Fruit fly (Drosophila melanogaster) whole organism, prepupa: Measurements from ENCODE around the gene Hsp110.

Experiments used
- Blimp-1 ChIP-seq: fragments of 200-800 bp; sonication (Bioruptor generic); optimal IDR thresholded peaks from 3 replicates; lab custom pipeline; 2017; ENCODE audit warnings: missing biosample characterization, missing genetic modification characterization, mild to moderate bottlenecking, moderate library complexity, missing genetic modification reagents
- CG10631 ChIP-seq: fragments of 200-800 bp; sonication (Bioruptor generic); optimal IDR thresholded peaks from 2 replicates; lab custom pipeline; 2016; ENCODE audit warnings: missing biosample characterization, missing genetic modification characterization
- CG11294 ChIP-seq: fragments of 200-800 bp; sonication (Bioruptor generic); IDR thresholded peaks from 2 replicates; pipeline ENCODE4 v1.3.6; 2022; ENCODE audit warnings: missing biosample characterization, missing genetic modification characterization
- CG15336 ChIP-seq: fragments of 200-800 bp; sonication (Bioruptor generic); IDR thresholded peaks from 2 replicates; pipeline ENCODE4 v1.3.6; 2022; ENCODE audit warnings: missing biosample characterization, missing genetic modification characterization
- CG31627 ChIP-seq: fragments of 200-800 bp; sonication (Bioruptor generic); optimal IDR thresholded peaks from 3 replicates; lab custom pipeline; 2016; ENCODE audit warnings: missing biosample characterization, missing genetic modification characterization
- CG3919 ChIP-seq: fragments of 200-800 bp; sonication (Bioruptor generic); optimal IDR thresholded peaks from 3 replicates; lab custom pipeline; 2016; ENCODE audit warnings: missing biosample characterization, missing genetic modification characterization
- CG4318 ChIP-seq: fragments of 200-800 bp; sonication (Bioruptor generic); optimal IDR thresholded peaks from 3 replicates; lab custom pipeline; 2017; ENCODE audit warnings: missing biosample characterization, mild to moderate bottlenecking, missing genetic modification characterization
- CG6163 ChIP-seq: fragments of 200-800 bp; sonication (Bioruptor generic); IDR thresholded peaks from 3 replicates; pipeline ENCODE4 v1.3.6; 2022; ENCODE audit warnings: missing biosample characterization, missing genetic modification characterization
- CG6276 ChIP-seq: fragments of 200-800 bp; sonication (Bioruptor generic); optimal IDR thresholded peaks from 2 replicates; lab custom pipeline; 2017; ENCODE audit warnings: missing biosample characterization, mild to moderate bottlenecking, missing genetic modification characterization
- CG6854 ChIP-seq: fragments of 200-800 bp; sonication (Bioruptor generic); optimal IDR thresholded peaks from 2 replicates; lab custom pipeline; 2017; ENCODE audit warnings: missing biosample characterization, mild to moderate bottlenecking, missing genetic modification characterization
- CG7368 ChIP-seq: fragments of 200-800 bp; sonication (Bioruptor generic); optimal IDR thresholded peaks from 3 replicates; lab custom pipeline; 2016; ENCODE audit warnings: missing biosample characterization, missing genetic modification characterization
- CG8119 ChIP-seq: fragments of 200-800 bp; sonication (Bioruptor generic); IDR thresholded peaks from 3 replicates; pipeline ENCODE4 v1.3.6; 2022; ENCODE audit warnings: missing biosample characterization, missing genetic modification characterization
- CG8319 ChIP-seq: fragments of 200-800 bp; sonication (Bioruptor generic); optimal IDR thresholded peaks from 3 replicates; lab custom pipeline; 2016; ENCODE audit warnings: missing biosample characterization, missing genetic modification characterization
- CG8632 ChIP-seq: fragments of 200-800 bp; sonication (Bioruptor generic); optimal IDR thresholded peaks from 3 replicates; lab custom pipeline; 2016; ENCODE audit warnings: missing biosample characterization, missing genetic modification characterization
- CG9139 ChIP-seq: fragments of 200-800 bp; sonication (Bioruptor generic); optimal IDR thresholded peaks from 3 replicates; lab custom pipeline; 2017; ENCODE audit warnings: missing biosample characterization, mild to moderate bottlenecking, missing genetic modification characterization
- Eip75B ChIP-seq: fragments of 200-800 bp; sonication (Bioruptor generic); optimal IDR thresholded peaks from 3 replicates; lab custom pipeline; 2016; ENCODE audit warnings: missing biosample characterization, missing genetic modification characterization
- Eip93F ChIP-seq: fragments of 200-800 bp; sonication (Bioruptor generic); optimal IDR thresholded peaks from 2 replicates; lab custom pipeline; 2016; ENCODE audit warnings: missing biosample characterization, mild to moderate bottlenecking, missing genetic modification characterization
- Ets21C ChIP-seq: fragments of 200-800 bp; sonication (Bioruptor generic); optimal IDR thresholded peaks from 3 replicates; lab custom pipeline; 2016; ENCODE audit warnings: missing biosample characterization, missing genetic modification characterization
- Gug ChIP-seq: fragments of 200-800 bp; sonication (Bioruptor generic); IDR thresholded peaks from 2 replicates; pipeline ENCODE4 v1.3.6; 2022; ENCODE audit warnings: missing biosample characterization, missing genetic modification characterization
- Hr38 ChIP-seq: sonication (Bioruptor generic); optimal IDR thresholded peaks from 2 replicates; lab custom pipeline; 2016; ENCODE audit warnings: missing biosample characterization, missing genetic modification characterization
- Hr39 ChIP-seq: fragments of 200-800 bp; sonication (Bioruptor generic); optimal IDR thresholded peaks from 2 replicates; lab custom pipeline; 2016; ENCODE audit warnings: missing biosample characterization, missing genetic modification characterization
- Lpt ChIP-seq: fragments of 200-800 bp; sonication (Bioruptor generic); optimal IDR thresholded peaks from 3 replicates; lab custom pipeline; 2016; ENCODE audit warnings: missing biosample characterization, missing genetic modification characterization
- Met ChIP-seq: fragments of 200-800 bp; sonication (Bioruptor generic); optimal IDR thresholded peaks from 3 replicates; lab custom pipeline; 2016; ENCODE audit warnings: missing biosample characterization, missing genetic modification characterization
- Sox14 ChIP-seq: fragments of 200-800 bp; sonication (Bioruptor generic); optimal IDR thresholded peaks from 3 replicates; lab custom pipeline; 2016; ENCODE audit warnings: missing biosample characterization, missing genetic modification characterization
- Sox15 ChIP-seq: fragments of 200-800 bp; sonication (Bioruptor generic); optimal IDR thresholded peaks from 3 replicates; lab custom pipeline; 2016; ENCODE audit warnings: missing biosample characterization, missing genetic modification characterization
- cyc ChIP-seq: fragments of 200-800 bp; sonication (Bioruptor generic); optimal IDR thresholded peaks from 3 replicates; lab custom pipeline; 2016; ENCODE audit warnings: missing biosample characterization, missing genetic modification characterization
- dac ChIP-seq: fragments of 200-800 bp; sonication (Bioruptor generic); optimal IDR thresholded peaks from 2 replicates; lab custom pipeline; 2017; ENCODE audit warnings: missing biosample characterization, mild to moderate bottlenecking, missing genetic modification characterization
- eg ChIP-seq: fragments of 200-800 bp; sonication (Bioruptor generic); IDR thresholded peaks from 3 replicates; pipeline ENCODE4 v1.3.6; 2022; ENCODE audit warnings: missing biosample characterization, missing genetic modification characterization
- esn ChIP-seq: fragments of 200-800 bp; sonication (Bioruptor generic); optimal IDR thresholded peaks from 2 replicates; lab custom pipeline; 2016; ENCODE audit warnings: missing biosample characterization, mild to moderate bottlenecking, missing genetic modification characterization, moderate library complexity
- fd85E ChIP-seq: fragments of 200-800 bp; sonication (Bioruptor generic); optimal IDR thresholded peaks from 3 replicates; lab custom pipeline; 2016; ENCODE audit warnings: missing biosample characterization, missing genetic modification characterization
- ss ChIP-seq, 2 experiments: fragments of 200-800 bp; sonication (Bioruptor generic); optimal IDR thresholded peaks; 2 replicates in 1 of 2; 3 replicates in 1 of 2; lab custom pipeline; 2017 to 2018; ENCODE audit warnings: mild to moderate bottlenecking in 2 of 2, missing biosample characterization in 2 of 2, missing genetic modification characterization in 2 of 2, moderate library complexity in 1 of 2
- svp ChIP-seq: fragments of 200-800 bp; sonication (Bioruptor generic); peaks from one replicate; lab custom pipeline; 2016; ENCODE audit warnings: missing biosample characterization, missing genetic modification characterization
- vri ChIP-seq: fragments of 200-800 bp; sonication (Bioruptor generic); optimal IDR thresholded peaks from 3 replicates; lab custom pipeline; 2016; ENCODE audit warnings: missing biosample characterization, mild to moderate bottlenecking, missing genetic modification characterization

Hsp110 gene

DNA sequence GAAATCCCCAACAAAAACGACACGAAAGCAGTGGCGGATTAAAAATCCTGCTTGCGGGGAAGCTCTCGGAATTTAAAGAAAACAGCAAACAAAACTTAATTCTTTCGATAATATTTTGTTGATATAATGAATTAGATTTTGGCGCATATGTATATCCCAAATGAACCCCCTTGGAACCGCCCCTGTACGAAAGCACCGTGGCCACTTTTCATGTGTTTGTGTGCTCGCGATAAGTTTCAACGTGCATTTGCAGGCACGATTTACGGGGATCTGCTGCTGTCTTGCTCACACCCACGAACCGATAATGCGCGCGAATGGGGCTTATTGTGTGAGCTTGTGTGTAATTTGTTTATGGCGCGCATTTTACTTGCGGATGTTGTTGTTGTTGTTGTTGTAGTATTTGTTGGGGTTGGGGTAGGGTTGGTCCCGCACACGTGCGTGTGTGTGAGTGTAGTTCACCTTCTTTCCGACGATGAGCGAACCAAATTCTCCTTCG lies 31.8 kb upstream of the Hsp110 start (continued):
- TF ChIP-seq CG8119 (GFP tag; lab: Robert Waterston, UW) (peak; percentile 99), Sox14 (GFP tag; lab: Kevin White, UChicago) (peak; percentile 99), dac (peak; percentile 99), Lpt (GFP tag; lab: Kevin White, UChicago) (peak; percentile 99), Ets21C (GFP tag; lab: Kevin White, UChicago) (peak; percentile 97), Hr38 (GFP tag; lab: Kevin White, UChicago) (peak; percentile 98), CG8319 (peak; percentile 98), cyc (peak; percentile 99), fd85E (GFP tag; lab: Kevin White, UChicago) (peak; percentile 92), CG6276 (peak; percentile 98), Blimp-1 (GFP tag; lab: Kevin White, UChicago) (peak; percentile 79), Sox15 (GFP tag; lab: Kevin White, UChicago) (peak; percentile 98), Eip93F (GFP tag; lab: Kevin White, UChicago) (peak; percentile 94), CG4318 (peak; percentile 98), Hr39 (GFP tag; lab: Kevin White, UChicago) (peak; percentile 99), Gug (GFP tag; lab: Robert Waterston, UW) (peak; percentile 97), CG6854 (GFP tag; lab: Kevin White, UChicago) (peak; percentile 92)

DNA sequence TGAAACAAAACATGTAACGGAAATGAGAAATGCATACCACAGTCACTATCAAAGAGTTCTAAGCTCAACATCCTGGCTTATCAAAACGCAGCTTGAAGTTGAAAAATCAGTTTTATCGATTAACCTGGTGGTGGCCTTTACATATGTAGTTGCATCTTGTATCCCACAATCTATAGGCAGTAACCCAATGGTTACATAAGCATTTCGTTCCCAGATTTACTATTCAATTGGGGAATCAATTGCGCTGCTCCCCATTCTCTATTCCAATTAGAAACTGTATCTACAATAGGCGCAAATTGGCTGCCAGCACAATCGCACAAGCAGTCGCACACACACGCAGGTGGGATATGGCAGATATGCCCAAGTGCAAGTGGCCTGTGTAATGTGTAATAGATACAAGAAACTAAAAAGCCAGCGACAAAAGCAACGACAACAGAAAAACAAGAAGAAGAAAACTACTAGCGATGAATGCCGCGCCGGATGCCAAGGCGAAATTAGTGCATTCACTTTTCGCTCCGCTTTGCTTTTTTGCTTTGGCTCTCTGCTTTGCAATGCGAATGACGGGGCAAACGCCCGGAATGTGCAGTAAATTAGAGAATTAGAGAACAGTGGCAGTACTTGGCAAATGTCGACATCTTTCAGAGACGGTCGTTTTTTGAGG lies 31.1 kb upstream of the Hsp110 start:
- peak; percentile 23; the same call in 1 of the 3 replicates for TF ChIP-seq CG6163
- TF ChIP-seq CG7368: no peak
- no peak for TF ChIP-seq esn (GFP tag; lab: Kevin White, UChicago)
- no peak for TF ChIP-seq CG31627 (GFP tag; lab: Kevin White, UChicago)
- no peak for TF ChIP-seq Sox14 (GFP tag; lab: Kevin White, UChicago)
- TF ChIP-seq CG6854 (GFP tag; lab: Kevin White, UChicago): no peak
- 0 out of 3 replicates have a peak, but pooled peaks have one; percentile 6 for TF ChIP-seq eg (GFP tag; lab: Robert Waterston, UW)

DNA sequence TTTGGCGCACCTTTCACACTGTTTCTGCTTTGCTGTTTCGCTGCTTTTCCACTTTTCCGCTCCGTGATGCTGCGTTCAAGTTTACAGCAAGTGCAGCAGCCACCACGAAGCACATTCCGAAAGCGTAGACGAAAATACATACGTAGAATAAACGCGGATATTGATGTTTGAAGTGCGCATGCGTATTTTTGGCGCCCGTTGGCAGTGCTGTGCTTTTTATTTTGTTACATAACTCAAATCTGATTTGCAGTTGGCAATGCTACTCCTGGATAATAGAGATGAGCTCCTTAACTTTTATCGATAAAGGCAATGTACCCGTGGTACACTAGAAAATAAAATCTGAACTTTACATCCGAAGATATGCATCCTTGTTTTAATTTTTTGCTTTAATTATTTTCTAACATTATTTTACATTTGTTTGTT lies 30.1 kb upstream of the Hsp110 start:
- TF ChIP-seq CG6163: peak; percentile 84
- peak; percentile 60; the same call in 2 of the 3 replicates for TF ChIP-seq CG8119 (GFP tag; lab: Robert Waterston, UW)
- peak; percentile 55; the same call in 2 of the 3 replicates for TF ChIP-seq eg (GFP tag; lab: Robert Waterston, UW)
- peak; percentile 100 for TF ChIP-seq vri (GFP tag; lab: Kevin White, UChicago)
- no peak for TF ChIP-seq Sox15 (GFP tag; lab: Kevin White, UChicago)
- TF ChIP-seq CG11294 (GFP tag; lab: Robert Waterston, UW): no peak
- peak; percentile 45 for TF ChIP-seq CG15336 (GFP tag; lab: Robert Waterston, UW)
- TF ChIP-seq CG8319: no peak
- no peak for TF ChIP-seq ss (GFP tag; optimal IDR thresholded peaks at IDR 0.05; lab: Kevin White, UChicago)
- no peak for TF ChIP-seq svp (GFP tag; lab: Kevin White, UChicago)
- TF ChIP-seq CG31627 (GFP tag; lab: Kevin White, UChicago): no peak

DNA sequence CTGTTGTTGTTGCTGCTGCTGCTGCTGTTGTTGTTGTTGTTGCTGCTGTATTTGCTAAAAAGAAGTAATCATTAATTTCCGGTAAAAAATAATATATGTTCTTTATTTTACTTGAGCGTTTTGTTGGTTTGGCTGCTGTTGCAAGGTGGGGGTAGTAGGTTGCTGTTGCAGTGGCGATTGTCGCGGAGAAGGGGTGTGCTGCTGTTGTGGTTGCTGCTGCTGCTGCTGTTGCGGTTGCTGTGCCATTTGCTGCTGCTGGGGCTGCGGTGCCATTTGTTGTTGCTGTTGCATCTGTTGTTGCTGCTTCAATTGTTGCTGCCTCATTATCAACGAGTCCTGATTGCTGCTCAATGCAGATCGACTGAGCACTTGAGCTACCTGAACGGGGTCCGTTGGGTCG lies 11.1 kb upstream of the Hsp110 start:
- TF ChIP-seq CG3919 (GFP tag; lab: Kevin White, UChicago) (no peak), dac (no peak), ss (GFP tag; optimal IDR thresholded peaks at IDR 0.05; lab: Kevin White, UChicago) (no peak), Met (no peak), CG10631 (GFP tag; lab: Kevin White, UChicago) (no peak), Sox15 (GFP tag; lab: Kevin White, UChicago) (no peak), CG7368 (no peak), CG6276 (no peak), Lpt (GFP tag; lab: Kevin White, UChicago) (no peak), Eip75B (GFP tag; lab: Kevin White, UChicago) (no peak), vri (GFP tag; lab: Kevin White, UChicago) (no peak), CG9139 (GFP tag; lab: Kevin White, UChicago) (no peak), cyc (no peak), CG8632 (no peak)
- TF ChIP-seq, all 60 proteins: peak for 0
